Worm (Caenorhabditis elegans) whole organism, early embryonic: ENCODE measurements around the gene Y27F2A.6.

Experiments
- ceh-13 ChIP-seq: fragments of 200-800 bp; sonication (Bioruptor generic); optimal IDR thresholded peaks from 2 replicates; lab custom pipeline; 2018; ENCODE audit warnings: mild to moderate bottlenecking, missing genetic modification characterization, missing compliant biosample characterization
- ets-7 ChIP-seq: sonication (generic microtip); optimal IDR thresholded peaks from 2 replicates; lab custom pipeline; 2016; ENCODE audit warnings: missing genotype, missing genetic modification characterization, missing compliant biosample characterization
- sea-1 ChIP-seq: fragments of 200-800 bp; sonication (Bioruptor generic); conservative IDR thresholded peaks from 2 replicates; pipeline ENCODE4 v1.3.6; 2022; ENCODE audit warnings: missing genetic modification characterization, missing compliant biosample characterization
- tbx-11 ChIP-seq: fragments of 200-800 bp; sonication (Bioruptor generic); IDR thresholded peaks from 2 replicates; pipeline ENCODE4 v1.3.6; 2022; ENCODE audit warnings: missing genetic modification characterization, missing compliant biosample characterization

ce11 chrII:3195739-3196138, 12.5 kb upstream of the Y27F2A.6 start:
- TF ChIP-seq ets-7 (tag; lab: Kevin White, UChicago) (no peak), tbx-11 (GFP tag; lab: Robert Waterston, UW) (no peak), sea-1 (no peak), ceh-13 (GFP tag; lab: Kevin White, UChicago) (no peak)
